Fruit fly (Drosophila melanogaster): ENCODE results near the gene CG32485.

DNA sequence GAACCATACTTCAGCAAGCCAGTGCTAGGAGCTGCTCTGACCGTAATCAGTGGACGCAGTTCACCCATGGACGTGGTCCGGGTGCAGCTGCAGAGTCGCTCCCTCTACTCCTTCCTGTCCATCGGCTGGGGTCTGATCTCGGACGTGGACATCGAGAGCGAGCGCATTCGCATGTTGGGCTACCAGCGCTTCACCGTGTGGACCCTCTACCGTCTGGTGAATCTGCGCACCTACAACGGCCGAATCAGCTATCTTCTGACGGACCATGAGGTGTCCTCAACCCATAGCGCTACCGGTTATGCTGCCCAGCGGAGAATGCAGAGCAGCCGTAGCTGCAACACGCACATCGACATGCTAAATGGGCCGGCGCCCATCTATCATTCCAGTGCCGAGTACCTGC, 1.5 kb upstream of the CG32485 start:
- TF ChIP-seq MTF-1 (GFP tag; optimal IDR thresholded peaks at IDR 0.05; ENCODE audit: borderline replicate concordance) (no peak), CG5245 (GFP tag; optimal IDR thresholded peaks at IDR 0.05) (no peak), kay (GFP tag; optimal IDR thresholded peaks at IDR 0.05) (no peak), Lpt (GFP tag; optimal IDR thresholded peaks at IDR 0.05) (no peak), ERR (GFP tag; optimal IDR thresholded peaks at IDR 0.05) (no peak), Dek (tag; optimal IDR thresholded peaks at IDR 0.05) (no peak), CG1832 (GFP tag; optimal IDR thresholded peaks at IDR 0.05) (no peak), CG15269 (tag; optimal IDR thresholded peaks at IDR 0.05) (no peak), CG9437 (GFP tag; optimal IDR thresholded peaks at IDR 0.05) (no peak)

Measured in whole organism, embryonic.